Fruit fly (Drosophila melanogaster): ENCODE measurements around the gene CG31016.
A peak's percentile ranks its signal among the peaks of the same experiment; 100 is the strongest.

CG31016 gene

DNA sequence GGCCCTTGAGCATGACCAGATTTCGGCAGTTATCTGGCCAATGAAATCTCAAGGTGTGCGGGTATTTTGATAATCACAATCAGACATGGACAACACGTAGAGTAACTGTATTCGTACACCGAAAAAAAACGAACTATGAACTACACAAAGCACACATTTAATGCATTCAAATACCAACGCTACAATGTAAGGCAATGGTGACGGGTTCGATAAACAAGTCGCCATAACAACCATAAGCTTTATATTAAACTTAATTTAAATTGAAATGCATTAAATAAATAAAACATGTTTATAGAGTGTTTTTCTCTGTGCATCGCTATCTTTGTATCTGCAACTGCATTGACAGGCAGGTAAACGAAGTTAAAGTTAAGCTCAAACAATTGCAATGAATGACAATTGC lies 15.8 kb upstream of the CG31016 start:
- TF ChIP-seq usp (GFP tag; optimal IDR thresholded peaks at IDR 0.05) (no peak), EcR (GFP tag; optimal IDR thresholded peaks at IDR 0.05) (no peak), Dll (optimal IDR thresholded peaks at IDR 0.05) (no peak), pan (optimal IDR thresholded peaks at IDR 0.05) (no peak)

DNA sequence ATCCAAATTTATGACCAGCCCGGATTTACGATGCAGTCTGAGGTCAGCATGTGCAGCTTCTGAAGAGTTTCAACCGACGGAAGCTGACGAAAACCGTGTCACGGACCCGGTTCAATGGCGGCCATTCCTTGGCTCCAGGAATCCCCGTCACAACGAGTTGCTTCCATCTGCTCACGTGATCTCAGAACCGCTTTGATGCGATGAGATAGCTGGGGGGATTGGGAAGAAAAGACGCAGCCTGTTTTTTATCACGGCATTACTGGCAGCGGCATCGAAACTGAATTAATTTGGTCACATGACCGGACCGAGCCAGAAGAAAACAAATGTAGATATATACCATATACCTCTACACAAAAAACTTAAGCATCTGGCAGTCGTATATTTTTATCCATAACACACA lies 15.1 kb upstream of the CG31016 start:
- TF ChIP-seq pan (optimal IDR thresholded peaks at IDR 0.05) = no peak
- no peak for TF ChIP-seq Dll (optimal IDR thresholded peaks at IDR 0.05)
- TF ChIP-seq usp (GFP tag; optimal IDR thresholded peaks at IDR 0.05) = no peak
- no peak for TF ChIP-seq psq (optimal IDR thresholded peaks at IDR 0.05)
- TF ChIP-seq EcR (GFP tag; optimal IDR thresholded peaks at IDR 0.05) = no peak
- TF ChIP-seq CG8478 (optimal IDR thresholded peaks at IDR 0.05) = no peak

DNA sequence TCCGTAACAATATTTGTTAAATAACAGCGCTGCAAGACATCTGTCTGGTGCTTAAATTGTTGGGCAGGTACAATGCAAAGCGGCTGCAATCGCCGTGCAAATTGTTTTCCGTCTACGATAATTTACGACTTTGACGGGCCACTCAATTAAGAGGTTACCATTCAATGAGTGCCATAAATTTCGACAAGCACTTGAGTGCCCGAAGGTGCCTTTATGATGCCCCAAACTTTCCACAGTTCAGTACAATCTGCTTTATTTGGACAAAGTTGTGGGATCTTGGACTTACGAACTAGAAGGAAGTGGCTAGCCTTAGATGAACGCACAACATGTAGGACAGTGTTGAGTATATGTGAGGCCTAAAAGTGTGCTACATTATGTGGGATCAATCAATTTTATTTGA lies 13.3 kb upstream of the CG31016 start:
- TF ChIP-seq Dll (optimal IDR thresholded peaks at IDR 0.05) (no peak), psq (optimal IDR thresholded peaks at IDR 0.05) (no peak), pan (optimal IDR thresholded peaks at IDR 0.05) (no peak), usp (GFP tag; optimal IDR thresholded peaks at IDR 0.05) (no peak), CG8478 (optimal IDR thresholded peaks at IDR 0.05) (no peak), EcR (GFP tag; optimal IDR thresholded peaks at IDR 0.05) (no peak)

DNA sequence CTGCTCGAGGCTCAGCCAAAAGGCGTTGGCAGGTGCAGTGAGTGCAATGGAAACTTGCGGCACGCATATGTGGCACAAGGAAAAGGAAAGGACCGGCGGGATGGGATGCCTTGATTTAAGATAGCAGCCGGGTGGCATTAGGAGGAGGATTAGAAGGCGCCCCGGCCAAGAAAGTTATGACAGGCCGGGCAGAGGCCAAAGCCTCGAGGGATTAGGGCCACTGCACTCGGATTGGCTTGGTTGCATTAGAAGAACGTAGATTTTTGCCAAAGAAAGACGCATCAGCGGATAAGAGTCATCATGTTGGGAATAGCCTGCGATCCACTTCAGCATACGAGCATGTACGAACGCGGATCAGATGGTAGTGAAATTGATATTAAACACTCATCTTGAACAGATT lies 9.3 kb upstream of the CG31016 start, which contains the start of gene CG31019:
TSS of gene CG31019 (plus strand) at position 301 of the 400 bp plus-strand sequence.
- TF ChIP-seq EcR (GFP tag; optimal IDR thresholded peaks at IDR 0.05) (no peak), usp (GFP tag; optimal IDR thresholded peaks at IDR 0.05) (no peak), Dll (optimal IDR thresholded peaks at IDR 0.05) (no peak), psq (optimal IDR thresholded peaks at IDR 0.05) (no peak), pan (optimal IDR thresholded peaks at IDR 0.05) (no peak), CG8478 (optimal IDR thresholded peaks at IDR 0.05) (no peak)

DNA sequence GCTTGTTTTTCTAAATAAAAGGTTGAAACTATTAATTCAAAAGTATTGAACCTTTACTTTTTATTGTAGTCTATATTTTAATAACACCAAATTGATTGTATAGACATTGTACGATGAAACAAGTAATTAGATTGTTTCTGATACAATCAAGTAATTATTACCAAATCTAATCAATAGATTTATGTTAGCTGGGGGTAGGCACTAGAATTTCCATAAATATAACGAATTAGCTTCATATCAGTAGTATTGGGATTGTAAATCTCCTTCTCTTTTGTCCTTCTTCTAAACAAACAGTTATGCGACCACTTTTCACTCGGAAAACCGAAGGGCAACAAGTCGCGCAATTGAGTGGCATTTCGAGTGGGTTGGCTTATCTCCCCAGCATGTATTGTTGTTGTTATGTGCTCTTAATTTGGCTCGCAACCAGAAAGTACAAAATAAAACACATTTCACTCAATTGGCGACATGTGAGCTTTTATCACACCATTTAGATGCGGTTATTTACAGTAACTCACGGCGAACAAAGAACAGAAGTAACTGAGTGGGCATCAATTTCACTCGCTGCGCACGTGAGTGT lies 6.5 kb upstream of the CG31016 start:
- TF ChIP-seq usp (GFP tag; optimal IDR thresholded peaks at IDR 0.05) = no peak

DNA sequence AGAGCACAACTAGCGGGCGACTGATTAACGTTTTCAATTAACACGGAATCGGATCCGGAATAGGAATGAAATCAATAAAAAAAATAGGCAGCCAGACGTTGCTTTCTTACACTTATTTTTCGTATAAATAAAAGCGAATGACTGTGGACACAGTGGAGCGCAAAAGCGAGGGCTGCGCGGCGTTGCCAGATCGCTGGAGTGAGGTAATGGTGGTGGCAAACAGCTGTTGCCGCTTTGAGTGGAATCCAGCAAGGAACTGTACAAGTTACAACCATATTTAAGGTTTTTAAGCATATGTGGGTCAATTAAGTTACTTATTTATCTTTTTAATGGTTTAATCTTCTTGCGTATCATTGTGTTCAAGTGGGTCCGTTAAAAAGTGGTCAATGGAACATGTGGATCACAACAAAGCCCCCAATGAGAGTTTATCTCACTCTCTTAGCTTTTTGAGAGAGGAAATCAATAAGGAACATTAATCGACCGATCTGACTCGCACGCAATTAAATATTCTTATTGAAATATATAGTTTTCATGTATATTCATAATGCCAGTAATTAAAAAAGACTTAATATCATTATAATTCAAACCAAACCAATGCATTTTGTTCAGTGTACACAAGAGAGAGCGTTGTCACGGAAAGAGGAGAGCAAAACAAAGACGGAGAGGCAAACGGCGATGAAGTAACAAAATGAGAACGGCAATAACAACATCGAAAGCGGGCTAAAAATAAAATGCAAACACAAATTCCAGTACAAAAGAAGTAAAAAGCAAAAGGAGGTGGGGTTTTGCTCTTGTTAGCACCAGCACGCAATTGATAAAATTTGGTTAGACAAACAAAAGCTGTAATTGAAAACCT lies 5.6 kb upstream of the CG31016 start:
- TF ChIP-seq psq (optimal IDR thresholded peaks at IDR 0.05) (peak; percentile 27), EcR (GFP tag; optimal IDR thresholded peaks at IDR 0.05) (no peak), CG8478 (optimal IDR thresholded peaks at IDR 0.05) (no peak)

DNA sequence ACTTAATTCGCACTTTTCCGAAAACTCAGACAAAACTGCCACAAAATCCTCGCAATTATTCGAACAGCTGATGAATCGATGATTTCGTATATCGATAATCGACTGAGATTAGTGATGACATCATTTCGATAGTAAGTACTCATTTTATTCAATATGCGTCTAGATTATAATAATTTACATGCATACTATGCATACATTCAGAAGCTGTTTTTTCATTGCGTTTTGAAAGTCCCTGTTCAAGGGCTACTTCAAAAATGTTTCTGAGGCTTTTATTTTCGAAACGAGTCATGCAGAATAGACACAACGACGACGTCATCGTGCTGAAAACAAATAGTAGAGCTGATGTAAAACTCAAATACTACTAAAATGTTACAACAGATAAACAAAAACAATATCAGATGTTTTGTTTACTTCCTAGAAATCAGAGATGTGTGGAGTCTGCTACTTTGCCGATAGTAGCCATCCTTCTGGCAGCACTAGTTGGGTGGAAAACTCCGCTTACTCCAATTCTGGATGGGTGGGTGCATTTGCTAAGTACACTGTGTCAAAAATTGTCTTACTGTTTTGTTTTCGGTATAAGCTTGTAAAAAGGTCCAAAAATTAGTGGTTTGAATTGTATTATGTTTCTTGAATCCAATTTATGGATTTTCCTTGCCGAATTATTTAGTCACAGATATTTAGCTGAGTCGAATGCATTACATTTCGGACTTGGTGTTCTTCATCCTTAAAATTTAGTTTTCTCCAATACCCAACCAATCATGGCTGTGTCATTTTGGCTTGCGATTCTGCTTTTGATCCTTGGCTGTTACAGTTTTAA lies 4.3 kb upstream of the CG31016 start, which contains the start of the genes CG2246 and CG31021:
TSS of gene CG2246 (minus strand) at position 50 of the 817 bp plus-strand sequence.
TSS of gene CG31021 (plus strand) at position 767 of the 817 bp plus-strand sequence.
- TF ChIP-seq usp (GFP tag; optimal IDR thresholded peaks at IDR 0.05) (no peak), psq (optimal IDR thresholded peaks at IDR 0.05) (no peak)

DNA sequence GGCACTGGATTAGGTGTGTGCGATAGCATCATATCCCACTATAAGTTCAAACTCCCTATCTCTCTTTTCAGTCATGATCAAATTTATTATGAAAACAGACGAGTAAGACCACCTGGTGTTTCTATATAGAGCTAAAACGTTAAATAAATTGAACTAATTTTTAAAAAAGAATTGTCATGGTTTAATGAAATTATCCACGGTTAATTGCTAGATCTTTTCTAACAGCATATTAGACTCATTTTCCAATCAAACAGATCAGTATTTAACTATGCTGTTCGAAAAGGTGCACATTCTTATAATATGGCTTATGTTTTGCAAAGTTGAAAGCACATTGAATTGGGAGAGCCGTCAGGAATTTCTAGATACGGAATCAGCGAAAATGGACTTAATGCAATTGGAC lies 2.1 kb upstream of the CG31016 start, which contains the start of gene PH4alphaNE3:
TSS of gene PH4alphaNE3 (plus strand) at position 301 of the 400 bp plus-strand sequence.
- TF ChIP-seq Dll (optimal IDR thresholded peaks at IDR 0.05) (no peak), EcR (GFP tag; optimal IDR thresholded peaks at IDR 0.05) (no peak), usp (GFP tag; optimal IDR thresholded peaks at IDR 0.05) (no peak), psq (optimal IDR thresholded peaks at IDR 0.05) (no peak), CG8478 (optimal IDR thresholded peaks at IDR 0.05) (no peak), pan (optimal IDR thresholded peaks at IDR 0.05) (no peak)

DNA sequence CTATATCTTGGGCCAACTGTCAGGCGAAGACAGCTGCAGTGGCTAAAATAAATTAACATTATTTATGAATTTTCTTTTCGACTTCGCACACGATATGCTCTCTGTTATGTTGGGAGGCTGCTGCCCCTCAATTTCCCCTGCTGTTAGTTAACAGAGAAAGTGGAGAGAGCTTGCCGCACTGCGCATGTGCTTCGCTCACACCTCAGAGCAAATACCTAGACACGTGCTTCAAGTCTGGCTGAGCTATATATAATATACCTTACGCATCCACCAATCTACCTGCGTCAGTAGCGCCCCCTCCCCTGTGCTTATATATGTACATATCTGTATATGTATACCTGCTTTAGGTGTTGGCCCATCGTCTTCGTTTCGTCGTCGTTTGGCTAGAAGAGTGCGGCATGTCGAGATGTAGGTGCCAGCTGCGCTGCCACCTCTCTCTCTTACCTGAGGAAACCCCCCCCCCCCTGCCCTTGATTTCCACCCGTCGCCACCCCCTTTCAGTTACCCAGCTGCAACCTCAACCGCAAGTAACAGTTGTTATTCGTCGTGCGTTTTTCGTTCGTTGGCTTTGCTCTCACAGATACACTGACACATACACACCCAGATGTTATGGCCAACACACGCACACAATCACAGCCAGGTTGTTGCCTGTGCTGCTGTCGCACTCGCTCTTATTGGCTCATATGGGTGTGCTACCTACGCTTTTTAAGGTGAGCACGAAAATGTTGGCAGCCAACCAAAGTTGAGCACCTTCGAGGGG lies 10.3 kb downstream of the CG31016 start:
- TF ChIP-seq Dll (optimal IDR thresholded peaks at IDR 0.05) (no peak), usp (GFP tag; optimal IDR thresholded peaks at IDR 0.05) (no peak), psq (optimal IDR thresholded peaks at IDR 0.05) (no peak), EcR (GFP tag; optimal IDR thresholded peaks at IDR 0.05) (no peak), CG8478 (optimal IDR thresholded peaks at IDR 0.05) (no peak), pan (optimal IDR thresholded peaks at IDR 0.05) (no peak)

DNA sequence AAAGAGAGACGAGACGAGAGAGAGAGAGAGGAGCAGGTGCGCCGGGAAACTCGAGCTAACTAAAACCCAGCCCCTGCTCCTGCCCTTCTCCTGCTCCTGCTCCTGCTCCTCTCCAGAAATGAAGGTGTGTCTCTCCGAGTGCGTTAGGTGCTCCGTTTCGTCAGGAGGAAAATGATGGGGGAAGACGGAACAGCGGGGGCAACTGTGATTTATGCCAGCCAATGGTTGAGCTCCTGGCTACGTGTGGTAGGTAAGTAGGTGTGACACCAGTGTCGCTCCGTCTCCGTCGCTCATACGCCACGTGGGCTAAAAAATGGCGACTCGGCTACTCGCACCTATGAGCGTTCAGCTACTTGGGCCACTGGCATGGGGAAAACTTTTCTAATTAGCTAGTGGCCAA lies 11.5 kb downstream of the CG31016 start:
- TF ChIP-seq psq (optimal IDR thresholded peaks at IDR 0.05) = no peak
- no peak for TF ChIP-seq EcR (GFP tag; optimal IDR thresholded peaks at IDR 0.05)

DNA sequence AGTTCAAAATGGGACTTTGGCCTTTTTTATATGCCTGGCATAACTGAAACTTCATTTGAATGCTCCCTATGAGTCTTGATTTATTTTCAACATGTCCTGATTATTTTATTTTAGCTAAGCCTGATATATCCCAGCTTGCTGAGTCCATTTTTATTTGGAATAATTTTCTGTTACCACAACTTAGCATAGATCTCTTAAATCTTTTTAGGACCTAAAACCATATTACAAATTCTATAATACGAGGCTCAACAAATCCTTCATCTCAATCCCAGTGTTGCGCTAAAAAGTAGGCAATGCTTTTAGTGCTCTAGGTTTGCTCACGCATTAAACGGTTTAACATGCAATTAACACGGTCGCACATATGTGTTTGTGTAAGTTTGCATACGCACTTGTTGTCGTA lies 15.8 kb downstream of the CG31016 start, which contains the start of gene CG44954:
TSS of gene CG44954 (minus strand) at position 101 of the 400 bp plus-strand sequence.
- TF ChIP-seq CG8478 (optimal IDR thresholded peaks at IDR 0.05) (no peak), Dll (optimal IDR thresholded peaks at IDR 0.05) (no peak), EcR (GFP tag; optimal IDR thresholded peaks at IDR 0.05) (no peak), psq (optimal IDR thresholded peaks at IDR 0.05) (no peak), usp (GFP tag; optimal IDR thresholded peaks at IDR 0.05) (no peak), pan (optimal IDR thresholded peaks at IDR 0.05) (no peak)

All from whole organism.